Worm (Caenorhabditis elegans) whole organism, L2 larva: ENCODE data around the gene cutl-11.

ENCODE experiments used
- lin-39 ChIP-seq: fragments of 150-350 bp; optimal IDR thresholded peaks from 2 replicates; lab custom pipeline; 2014; ENCODE audit warnings: missing biosample characterization, missing genetic modification reagents, missing genetic modification characterization
- nhr-11 ChIP-seq: fragments of 150-350 bp; optimal IDR thresholded peaks from 2 replicates; lab custom pipeline; 2014; ENCODE audit warnings: missing biosample characterization, missing genetic modification characterization
- sma-3 ChIP-seq: sonication (generic microtip); optimal IDR thresholded peaks from 2 replicates; lab custom pipeline; 2016; ENCODE audit warnings: missing genetic modification reagents, missing genetic modification characterization, missing compliant biosample characterization
- unc-55 ChIP-seq: fragments of 150-350 bp; sonication (generic microtip); optimal IDR thresholded peaks from 3 replicates; lab custom pipeline; 2014; ENCODE audit warnings: missing biosample characterization, missing genetic modification reagents, missing genetic modification characterization

- TF ChIP-seq nhr-11 (tag; lab: Kevin White, UChicago) (no peak), sma-3 (GFP tag; lab: Kevin White, UChicago) (no peak), unc-55 (GFP tag; lab: Kevin White, UChicago) (no peak), lin-39 (no peak)
Observed at ce11 chrX:11693092-11693491, 42.4 kb upstream of the cutl-11 start, which contains the start of gene smcl-1.
